Fruit fly (Drosophila melanogaster): ENCODE measurements around the gene betaggt-I.

Gene betaggt-I

DNA sequence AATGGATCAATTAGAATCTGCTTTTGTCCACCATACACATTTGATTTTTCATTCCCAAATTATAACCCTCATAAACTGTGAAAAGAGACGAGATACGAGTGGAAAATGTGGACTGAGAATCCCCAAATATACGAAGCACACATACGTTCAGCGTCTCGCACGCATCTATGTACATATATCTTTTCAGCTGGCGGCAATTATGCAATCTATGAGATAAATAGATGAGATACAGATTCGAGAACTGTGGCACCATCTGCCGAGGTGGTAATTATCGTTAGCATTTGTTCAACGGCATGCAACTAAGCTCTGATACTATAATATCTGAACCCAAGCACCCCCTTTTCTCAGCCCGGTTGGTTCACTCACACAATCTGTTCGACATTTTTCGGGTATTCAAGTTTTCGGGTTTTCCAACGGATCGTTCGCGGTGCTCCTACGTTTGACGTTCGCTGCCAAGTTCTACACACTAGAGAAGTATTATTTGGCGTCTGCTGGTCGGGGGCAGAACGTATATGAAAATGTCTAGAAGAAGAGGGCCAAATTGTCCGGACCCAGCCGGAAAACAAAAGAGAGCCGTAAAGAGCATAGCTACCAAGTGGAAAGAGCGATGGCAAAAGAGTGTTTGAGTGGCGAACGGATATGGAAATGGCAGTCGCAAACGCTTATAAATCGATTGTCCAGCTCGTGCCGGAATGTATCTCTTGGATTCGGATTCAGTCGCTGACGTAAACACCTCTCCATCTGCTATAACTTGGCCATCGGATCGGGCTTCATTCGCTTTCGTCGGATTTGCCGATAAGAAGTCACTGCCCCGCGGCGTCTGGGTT lies 49.8 kb downstream of the betaggt-I start (continued):
- no peak for TF ChIP-seq crc (GFP tag; optimal IDR thresholded peaks at IDR 0.05)
- TF ChIP-seq Kr (GFP tag; optimal IDR thresholded peaks at IDR 0.05) = no peak
- no peak for TF ChIP-seq dysf (GFP tag; IDR thresholded peaks at IDR 0.05)
- no peak for TF ChIP-seq gro (GFP tag; optimal IDR thresholded peaks at IDR 0.05)
- no peak for TF ChIP-seq sug (tag; optimal IDR thresholded peaks at IDR 0.05)
- no peak for TF ChIP-seq CG1233 (GFP tag; optimal IDR thresholded peaks at IDR 0.05)
- TF ChIP-seq chinmo (GFP tag; IDR thresholded peaks at IDR 0.05; ENCODE audit: partially characterized antibody) = 0 out of 4 replicates have a peak, but pooled peaks have one; percentile 28

DNA sequence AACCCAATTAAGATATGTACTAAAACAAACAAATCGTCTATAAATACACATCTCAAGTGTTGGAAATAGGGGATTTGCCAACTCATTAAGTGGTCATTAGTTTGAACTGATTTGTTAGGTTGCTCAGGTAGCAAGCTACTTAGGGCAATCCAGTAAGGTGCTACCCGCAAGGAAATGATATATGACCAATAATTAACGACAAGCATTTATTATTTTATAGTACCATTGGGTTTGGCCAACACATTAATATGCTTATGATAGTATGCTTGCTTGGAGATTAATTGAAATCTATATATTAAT lies 50.4 kb downstream of the betaggt-I start:
- peak; percentile 20 for TF ChIP-seq sd (tag; optimal IDR thresholded peaks at IDR 0.05)
- no peak for TF ChIP-seq scrt (GFP tag; optimal IDR thresholded peaks at IDR 0.05)
- TF ChIP-seq Vsx1 (GFP tag; optimal IDR thresholded peaks at IDR 0.05) = peak; percentile 71
- TF ChIP-seq CoRest (tag; optimal IDR thresholded peaks at IDR 0.05) = no peak
- peak; percentile 67 for TF ChIP-seq sug (tag; optimal IDR thresholded peaks at IDR 0.05)
- peak; percentile 92 for TF ChIP-seq zen (tag; optimal IDR thresholded peaks at IDR 0.05)
- TF ChIP-seq CG34224 (GFP tag; IDR thresholded peaks at IDR 0.05; ENCODE audit: partially characterized antibody) = no peak
- TF ChIP-seq exex (tag; optimal IDR thresholded peaks at IDR 0.05) = peak; percentile 98
- TF ChIP-seq CG10462 (GFP tag; optimal IDR thresholded peaks at IDR 0.05) = no peak
- peak; percentile 27 for TF ChIP-seq cwo (GFP tag; optimal IDR thresholded peaks at IDR 0.05)
- peak; percentile 4 for TF ChIP-seq PHDP (tag; optimal IDR thresholded peaks at IDR 0.05)
- TF ChIP-seq CG34376 (GFP tag; optimal IDR thresholded peaks at IDR 0.05) = peak; percentile 36
- TF ChIP-seq sens-2 (GFP tag; IDR thresholded peaks at IDR 0.05) = peak; percentile 55; the same call in 1 of the 2 replicates
- TF ChIP-seq fru (optimal IDR thresholded peaks at IDR 0.05) = no peak
- no peak for TF ChIP-seq vfl (GFP tag; optimal IDR thresholded peaks at IDR 0.05)
- peak; percentile 2 for TF ChIP-seq HHEX (GFP tag; optimal IDR thresholded peaks at IDR 0.05)
- peak in 1 of 2 experiments; percentile 27 for TF ChIP-seq tll (GFP tag; optimal IDR thresholded peaks at IDR 0.05)
- no peak for TF ChIP-seq ems (GFP tag; optimal IDR thresholded peaks at IDR 0.05)

DNA sequence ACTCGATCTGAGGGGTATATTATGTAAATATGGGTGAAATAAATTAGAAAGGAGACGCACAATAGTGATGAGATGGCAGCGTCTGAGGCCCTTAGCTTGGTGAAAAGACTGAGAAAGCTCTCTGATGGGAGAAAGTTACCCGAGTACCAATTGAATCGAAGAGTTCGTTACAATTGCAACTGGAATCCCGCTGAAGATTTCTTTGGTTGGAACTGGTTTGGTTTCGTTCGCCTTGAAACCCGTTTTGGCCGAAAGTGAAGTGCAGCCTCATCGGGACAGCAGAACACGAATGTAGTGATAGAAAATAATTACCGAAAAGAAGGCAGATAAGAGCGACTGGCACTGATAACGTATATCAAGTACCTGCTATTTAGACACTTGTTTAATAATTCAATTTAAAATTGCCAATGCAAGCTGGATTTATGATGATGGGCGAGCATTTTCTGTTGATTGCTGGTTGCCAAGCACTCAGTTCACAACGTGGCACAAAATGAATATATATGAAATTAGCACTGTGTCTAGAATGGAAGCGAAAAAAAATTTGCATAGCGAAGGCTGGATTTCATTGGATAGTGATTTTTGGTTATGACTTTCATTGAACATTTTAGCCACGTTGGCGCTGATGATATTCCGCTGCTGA lies 51.0 kb downstream of the betaggt-I start:
- TF ChIP-seq gsb-n (tag; optimal IDR thresholded peaks at IDR 0.05) (no peak), zen (tag; optimal IDR thresholded peaks at IDR 0.05) (no peak), Lpt (GFP tag; optimal IDR thresholded peaks at IDR 0.05) (no peak), Hr78 (GFP tag; optimal IDR thresholded peaks at IDR 0.05) (no peak), org-1 (GFP tag; optimal IDR thresholded peaks at IDR 0.05) (no peak), Ssrp (tag; optimal IDR thresholded peaks at IDR 0.05) (no peak), Stat92E (GFP tag; optimal IDR thresholded peaks at IDR 0.05) (no peak), BEAF-32 (GFP tag; optimal IDR thresholded peaks at IDR 0.05) (no peak), eve (GFP tag; optimal IDR thresholded peaks at IDR 0.05) (peak in 1 of 2 experiments; percentile 69), CG4707 (GFP tag; optimal IDR thresholded peaks at IDR 0.05) (no peak), Fer1 (GFP tag; optimal IDR thresholded peaks at IDR 0.05) (no peak), CoRest (tag; optimal IDR thresholded peaks at IDR 0.05) (no peak), D19A (tag; optimal IDR thresholded peaks at IDR 0.05) (no peak), CG11456 (GFP tag; IDR thresholded peaks at IDR 0.05) (no peak), CG42726 (GFP tag; IDR thresholded peaks at IDR 0.05; ENCODE audit: partially characterized antibody) (no peak), run (tag; optimal IDR thresholded peaks at IDR 0.05) (no peak), sug (tag; optimal IDR thresholded peaks at IDR 0.05) (no peak), TFAM (GFP tag; optimal IDR thresholded peaks at IDR 0.05) (no peak), CG32772 (GFP tag; IDR thresholded peaks at IDR 0.05) (no peak), CG7556 (GFP tag; optimal IDR thresholded peaks at IDR 0.05) (no peak), ci (GFP tag; IDR thresholded peaks at IDR 0.05) (no peak), Ada2b (GFP tag; IDR thresholded peaks at IDR 0.05) (no peak), Blimp-1 (GFP tag; optimal IDR thresholded peaks at IDR 0.05) (peak; percentile 71), ato (GFP tag; IDR thresholded peaks at IDR 0.05; ENCODE audit: partially characterized antibody) (0 out of 2 replicates have a peak, but pooled peaks have one; percentile 9)

Measured in whole organism, embryonic.